Worm (Caenorhabditis elegans) whole organism, L1 larva: ENCODE measurements around the gene ani-1.

ENCODE experiments used
- ama-1 ChIP-seq: fragments of 150-350 bp; optimal IDR thresholded peaks from 2 replicates; lab custom pipeline; 2014
- elt-3 ChIP-seq, 6 experiments: fragments of 150-350 bp in 1 of 6; sonication (generic microtip); optimal IDR thresholded peaks; 2 replicates each; lab custom pipeline; 2017 to 2018; ENCODE audit warnings: missing biosample characterization in 6 of 6, missing genetic modification characterization in 6 of 6, inconsistent platforms in 1 of 6
- hlh-17 ChIP-seq: fragments of 200-800 bp; sonication (Bioruptor generic); optimal IDR thresholded peaks from 2 replicates; lab custom pipeline; 2018; ENCODE audit warnings: missing genetic modification characterization, mild to moderate bottlenecking, missing compliant biosample characterization, moderate library complexity, borderline replicate concordance
- lin-15B ChIP-seq: fragments of 150-350 bp; sonication (generic microtip); optimal IDR thresholded peaks from 3 replicates; lab custom pipeline; 2014; ENCODE audit warnings: missing biosample characterization, missing genetic modification characterization
- lin-39 ChIP-seq: fragments of 150-350 bp; optimal IDR thresholded peaks from 2 replicates; lab custom pipeline; 2014; ENCODE audit warnings: missing biosample characterization, missing genetic modification reagents, missing genetic modification characterization
- ztf-11 ChIP-seq, 2 experiments: sonication (generic microtip); optimal IDR thresholded peaks; 2 replicates each; lab custom pipeline; 2016 to 2017; ENCODE audit warnings: missing genetic modification characterization in 2 of 2, missing biosample characterization in 1 of 2, missing compliant biosample characterization in 1 of 2
- ztf-4 ChIP-seq: fragments of 150-350 bp; optimal IDR thresholded peaks from 2 replicates; lab custom pipeline; 2014; ENCODE audit warnings: missing biosample characterization, missing genetic modification characterization

DNA sequence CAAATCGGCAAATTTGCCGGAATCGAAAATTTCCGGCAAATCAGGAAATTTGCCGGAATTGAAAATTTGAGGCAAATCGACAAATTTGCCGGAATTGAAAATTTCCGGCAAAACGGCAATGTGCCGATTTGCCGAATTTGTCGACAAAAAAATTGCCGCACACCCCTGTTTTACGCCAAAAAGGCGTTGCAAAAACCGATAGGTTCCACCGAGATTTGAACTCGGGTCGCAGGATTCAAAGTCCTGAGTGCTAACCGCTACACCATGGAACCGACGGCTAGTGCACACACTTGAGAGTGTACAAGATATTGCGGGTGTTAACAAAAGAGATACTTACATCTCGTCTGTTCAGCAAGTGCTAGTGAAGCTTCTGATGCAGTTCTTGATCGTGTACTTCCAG is 53.5 kb downstream of the ani-1 start:
- no peak for TF ChIP-seq lin-15B
- TF ChIP-seq hlh-17 (GFP tag; lab: Kevin White, UChicago) = no peak
- no peak for TF ChIP-seq ztf-4 (tag; lab: Kevin White, UChicago)
- no peak for TF ChIP-seq ama-1 (lab: Kevin White, UChicago)
- TF ChIP-seq lin-39 (tag; lab: Kevin White, UChicago) = no peak
- no peak for TF ChIP-seq ztf-11 (tag; optimal IDR thresholded peaks at IDR 0.05; lab: Kevin White, UChicago)
- no peak for TF ChIP-seq elt-3 (tag; optimal IDR thresholded peaks at IDR 0.05; lab: Kevin White, UChicago)
